Fruit fly (Drosophila melanogaster) whole organism, embryonic: Measurements from ENCODE around the gene Dif.

Experiments
- Asciz ChIP-seq: fragments of 200-800 bp; sonication (Bioruptor generic); optimal IDR thresholded peaks from 2 replicates; lab custom pipeline; 2017; ENCODE audit warnings: missing biosample characterization, mild to moderate bottlenecking, missing genetic modification characterization, missing genetic modification reagents
- Awh ChIP-seq: fragments of 200-800 bp; sonication (Bioruptor generic); IDR thresholded peaks from 2 replicates; pipeline ENCODE4, ENCODE4 v1.3.6; 2022; ENCODE audit warnings: missing biosample characterization, missing genetic modification characterization
- Bgb ChIP-seq: fragments of 200-800 bp; sonication (Bioruptor generic); IDR thresholded peaks from 2 replicates; pipeline ENCODE4 v1.3.6; 2022; ENCODE audit warnings: missing biosample characterization, missing genetic modification characterization; ENCODE audit not compliant: partially characterized antibody
- CG10209 ChIP-seq: fragments of 200-800 bp; sonication (Bioruptor generic); optimal IDR thresholded peaks from 3 replicates; lab custom pipeline; 2017; ENCODE audit warnings: missing biosample characterization, mild to moderate bottlenecking, missing genetic modification characterization, missing genetic modification reagents
- CG10267 ChIP-seq: fragments of 200-800 bp; sonication (Bioruptor generic); optimal IDR thresholded peaks from 2 replicates; lab custom pipeline; 2018; ENCODE audit warnings: missing biosample characterization, mild to moderate bottlenecking, missing genetic modification characterization, moderate library complexity
- CG10462 ChIP-seq: fragments of 200-800 bp; sonication (Bioruptor generic); optimal IDR thresholded peaks from 2 replicates; lab custom pipeline; 2016; ENCODE audit warnings: missing biosample characterization, missing genetic modification characterization
- CG11093 ChIP-seq: fragments of 200-800 bp; sonication (Bioruptor generic); IDR thresholded peaks from 3 replicates; pipeline ENCODE4 v1.3.6; 2022; ENCODE audit warnings: missing biosample characterization, missing genetic modification characterization
- CG11247 ChIP-seq: fragments of 200-800 bp; sonication (Bioruptor generic); IDR thresholded peaks from 2 replicates; pipeline ENCODE4 v1.3.6; 2022; ENCODE audit warnings: missing biosample characterization, missing genetic modification characterization
- CG11560 ChIP-seq: fragments of 200-800 bp; sonication (Bioruptor generic); IDR thresholded peaks from 3 replicates; pipeline ENCODE4 v1.3.6; 2022; ENCODE audit warnings: missing biosample characterization, missing genetic modification characterization
- CG1233 ChIP-seq: fragments of 200-800 bp; sonication (Bioruptor generic); optimal IDR thresholded peaks from 4 replicates; lab custom pipeline; 2018; ENCODE audit warnings: missing biosample characterization, mild to moderate bottlenecking, missing genetic modification characterization
- CG13775 ChIP-seq: fragments of 200-800 bp; sonication (Bioruptor generic); optimal IDR thresholded peaks from 3 replicates; lab custom pipeline; 2017; ENCODE audit warnings: missing biosample characterization, mild to moderate bottlenecking, missing genetic modification characterization
- CG14860 ChIP-seq: fragments of 200-800 bp; sonication (Bioruptor generic); IDR thresholded peaks from 3 replicates; pipeline ENCODE4 v1.3.6; 2022; ENCODE audit warnings: missing biosample characterization, missing genetic modification characterization; ENCODE audit not compliant: partially characterized antibody
- CG15479 ChIP-seq: fragments of 200-800 bp; sonication (Bioruptor generic); optimal IDR thresholded peaks from 3 replicates; lab custom pipeline; 2019; ENCODE audit warnings: missing biosample characterization, mild to moderate bottlenecking, missing genetic modification characterization, moderate library complexity
- CG1603 ChIP-seq: fragments of 200-800 bp; sonication (Bioruptor generic); optimal IDR thresholded peaks from 2 replicates; lab custom pipeline; 2019; ENCODE audit warnings: missing biosample characterization, mild to moderate bottlenecking, missing genetic modification characterization, moderate library complexity
- CG1647 ChIP-seq: fragments of 200-800 bp; sonication (Bioruptor generic); optimal IDR thresholded peaks from 3 replicates; lab custom pipeline; 2016; ENCODE audit warnings: missing biosample characterization, missing genetic modification characterization
- CG2678 ChIP-seq: fragments of 200-800 bp; sonication (Bioruptor generic); optimal IDR thresholded peaks from 3 replicates; lab custom pipeline; 2019; ENCODE audit warnings: missing biosample characterization, mild to moderate bottlenecking, missing genetic modification characterization, moderate library complexity
- CG7928 ChIP-seq: fragments of 200-800 bp; sonication (Bioruptor generic); optimal IDR thresholded peaks from 2 replicates; lab custom pipeline; 2017; ENCODE audit warnings: missing biosample characterization, mild to moderate bottlenecking, missing genetic modification characterization
- Chrac-16 ChIP-seq: fragments of 200-800 bp; sonication (Bioruptor generic); optimal IDR thresholded peaks from 3 replicates; lab custom pipeline; 2016; ENCODE audit warnings: missing biosample characterization, missing genetic modification characterization
- Deaf1 ChIP-seq: fragments of 200-800 bp; optimal IDR thresholded peaks from 3 replicates; lab custom pipeline; 2019; ENCODE audit warnings: missing biosample characterization, mild to moderate bottlenecking, missing genetic modification characterization, moderate library complexity
- Dll ChIP-seq: fragments of 200-800 bp; sonication (Bioruptor generic); IDR thresholded peaks from 4 replicates; pipeline ENCODE4 v1.3.6; 2022; ENCODE audit warnings: missing biosample characterization, missing genetic modification characterization; ENCODE audit not compliant: partially characterized antibody
- Hey ChIP-seq: fragments of 200-800 bp; sonication (Bioruptor generic); optimal IDR thresholded peaks from 3 replicates; lab custom pipeline; 2018; ENCODE audit warnings: missing biosample characterization, mild to moderate bottlenecking, missing genetic modification characterization
- HmgZ ChIP-seq: fragments of 200-800 bp; sonication (Bioruptor generic); optimal IDR thresholded peaks from 2 replicates; lab custom pipeline; 2018; ENCODE audit warnings: missing biosample characterization, mild to moderate bottlenecking, missing genetic modification characterization
- Myb ChIP-seq: fragments of 200-800 bp; sonication (Bioruptor generic); optimal IDR thresholded peaks from 2 replicates; lab custom pipeline; 2016; ENCODE audit warnings: missing biosample characterization, missing genetic modification characterization
- Nf-YB ChIP-seq: fragments of 200-800 bp; sonication (Bioruptor generic); optimal IDR thresholded peaks from 3 replicates; lab custom pipeline; 2019; ENCODE audit warnings: missing biosample characterization, mild to moderate bottlenecking, missing genetic modification characterization, moderate library complexity
- NfI ChIP-seq: fragments of 200-800 bp; sonication (Bioruptor generic); optimal IDR thresholded peaks from 3 replicates; lab custom pipeline; 2018; ENCODE audit warnings: missing biosample characterization, mild to moderate bottlenecking, missing genetic modification characterization, moderate library complexity
- PHDP ChIP-seq: fragments of 200-800 bp; sonication (Bioruptor generic); optimal IDR thresholded peaks from 3 replicates; lab custom pipeline; 2018; ENCODE audit warnings: missing biosample characterization, mild to moderate bottlenecking, missing genetic modification characterization, moderate library complexity
- Ravus ChIP-seq: fragments of 200-800 bp; sonication (Bioruptor generic); IDR thresholded peaks from 2 replicates; pipeline ENCODE4 v1.3.6; 2022; ENCODE audit warnings: missing biosample characterization, missing genetic modification characterization
- Scr ChIP-seq: fragments of 200-800 bp; sonication (Bioruptor generic); IDR thresholded peaks from 2 replicates; pipeline ENCODE4 v1.3.6; 2022; ENCODE audit warnings: missing biosample characterization, missing genetic modification characterization; ENCODE audit not compliant: partially characterized antibody
- Sry-δ ChIP-seq: fragments of 200-800 bp; sonication (Bioruptor generic); optimal IDR thresholded peaks from 2 replicates; lab custom pipeline; 2016; ENCODE audit warnings: missing biosample characterization, missing genetic modification characterization
- ab ChIP-seq: fragments of 200-800 bp; sonication (Bioruptor generic); optimal IDR thresholded peaks from 2 replicates; lab custom pipeline; 2016; ENCODE audit warnings: missing biosample characterization, missing genetic modification characterization
- ap ChIP-seq: fragments of 200-800 bp; sonication (Bioruptor generic); IDR thresholded peaks from 2 replicates; pipeline ENCODE4 v1.3.6; 2022; ENCODE audit warnings: missing biosample characterization, missing genetic modification characterization
- ato ChIP-seq: fragments of 200-800 bp; sonication (Bioruptor generic); IDR thresholded peaks from 2 replicates; pipeline ENCODE4 v1.3.6; 2022; ENCODE audit warnings: missing biosample characterization, missing genetic modification characterization; ENCODE audit not compliant: partially characterized antibody
- bbx ChIP-seq: fragments of 200-800 bp; sonication (Bioruptor generic); IDR thresholded peaks from 2 replicates; pipeline ENCODE4 v1.3.6; 2022; ENCODE audit warnings: missing biosample characterization, missing genetic modification characterization; ENCODE audit not compliant: partially characterized antibody
- cas ChIP-seq: fragments of 200-800 bp; sonication (Bioruptor generic); IDR thresholded peaks from 2 replicates; pipeline ENCODE4 v1.3.6; 2022; ENCODE audit warnings: missing biosample characterization, missing genetic modification characterization
- ci ChIP-seq: fragments of 200-800 bp; sonication (Bioruptor generic); IDR thresholded peaks from 3 replicates; pipeline ENCODE4 v1.3.6; 2022; ENCODE audit warnings: missing biosample characterization, missing genetic modification characterization
- crc ChIP-seq: fragments of 200-800 bp; sonication (Bioruptor generic); optimal IDR thresholded peaks from 2 replicates; lab custom pipeline; 2016; ENCODE audit warnings: missing biosample characterization, missing genetic modification characterization
- grn ChIP-seq: fragments of 200-800 bp; sonication (Bioruptor generic); optimal IDR thresholded peaks from 3 replicates; lab custom pipeline; 2017; ENCODE audit warnings: missing biosample characterization, missing genetic modification characterization
- kah ChIP-seq: fragments of 200-800 bp; sonication (Bioruptor generic); optimal IDR thresholded peaks from 2 replicates; lab custom pipeline; 2018; ENCODE audit warnings: missing biosample characterization, mild to moderate bottlenecking, missing genetic modification characterization
- knrl ChIP-seq: fragments of 200-800 bp; sonication (Bioruptor generic); IDR thresholded peaks from 3 replicates; pipeline ENCODE4 v1.3.6; 2022; ENCODE audit warnings: missing biosample characterization, missing genetic modification characterization; ENCODE audit not compliant: partially characterized antibody
- lov ChIP-seq, 2 experiments: fragments of 200-800 bp in 1 of 2; fragments of >200 bp in 1 of 2; sonication (Bioruptor generic) in 1 of 2; IDR thresholded peaks in 1 of 2; optimal IDR thresholded peaks in 1 of 2; 2 replicates in 1 of 2; 3 replicates in 1 of 2; pipeline versions ENCODE4 v1.3.6 to Lab custom; 2017 to 2022; ENCODE audit warnings: missing biosample characterization in 1 of 2, missing genetic modification characterization in 1 of 2
- nerfin-1 ChIP-seq: fragments of 200-800 bp; sonication (Bioruptor generic); optimal IDR thresholded peaks from 3 replicates; lab custom pipeline; 2019; ENCODE audit warnings: missing biosample characterization, mild to moderate bottlenecking, missing genetic modification characterization, moderate library complexity
- prd ChIP-seq, 3 experiments: fragments of >200 bp in 2 of 3; fragments of 200-800 bp in 1 of 3; sonication (Bioruptor generic) in 1 of 3; optimal IDR thresholded peaks in 2 of 3; IDR thresholded peaks in 1 of 3; 2 replicates in 2 of 3; 3 replicates in 1 of 3; pipeline versions ENCODE4 v1.3.6 to Lab custom; 2017 to 2022; ENCODE audit warnings: missing biosample characterization in 1 of 3, missing genetic modification characterization in 1 of 3
- sens ChIP-seq: fragments of 200-800 bp; sonication (Bioruptor generic); peaks from one replicate; lab custom pipeline; 2016; ENCODE audit warnings: missing biosample characterization, missing genetic modification characterization
- so ChIP-seq: fragments of 200-800 bp; sonication (Bioruptor generic); IDR thresholded peaks from 3 replicates; pipeline ENCODE4 v1.3.6; 2022; ENCODE audit warnings: missing biosample characterization, missing genetic modification characterization
- toy ChIP-seq: fragments of 200-800 bp; sonication (Bioruptor generic); IDR thresholded peaks from 2 replicates; pipeline ENCODE4 v1.3.6; 2022; ENCODE audit warnings: missing biosample characterization, missing genetic modification characterization
- trem ChIP-seq: fragments of 200-800 bp; optimal IDR thresholded peaks from 3 replicates; lab custom pipeline; 2019; ENCODE audit warnings: missing biosample characterization, mild to moderate bottlenecking, missing genetic modification characterization, moderate library complexity
- zfh2 ChIP-seq: fragments of 200-800 bp; sonication (Bioruptor generic); optimal IDR thresholded peaks from 2 replicates; lab custom pipeline; 2016; ENCODE audit warnings: missing biosample characterization, missing genetic modification characterization

The Dif gene

DNA sequence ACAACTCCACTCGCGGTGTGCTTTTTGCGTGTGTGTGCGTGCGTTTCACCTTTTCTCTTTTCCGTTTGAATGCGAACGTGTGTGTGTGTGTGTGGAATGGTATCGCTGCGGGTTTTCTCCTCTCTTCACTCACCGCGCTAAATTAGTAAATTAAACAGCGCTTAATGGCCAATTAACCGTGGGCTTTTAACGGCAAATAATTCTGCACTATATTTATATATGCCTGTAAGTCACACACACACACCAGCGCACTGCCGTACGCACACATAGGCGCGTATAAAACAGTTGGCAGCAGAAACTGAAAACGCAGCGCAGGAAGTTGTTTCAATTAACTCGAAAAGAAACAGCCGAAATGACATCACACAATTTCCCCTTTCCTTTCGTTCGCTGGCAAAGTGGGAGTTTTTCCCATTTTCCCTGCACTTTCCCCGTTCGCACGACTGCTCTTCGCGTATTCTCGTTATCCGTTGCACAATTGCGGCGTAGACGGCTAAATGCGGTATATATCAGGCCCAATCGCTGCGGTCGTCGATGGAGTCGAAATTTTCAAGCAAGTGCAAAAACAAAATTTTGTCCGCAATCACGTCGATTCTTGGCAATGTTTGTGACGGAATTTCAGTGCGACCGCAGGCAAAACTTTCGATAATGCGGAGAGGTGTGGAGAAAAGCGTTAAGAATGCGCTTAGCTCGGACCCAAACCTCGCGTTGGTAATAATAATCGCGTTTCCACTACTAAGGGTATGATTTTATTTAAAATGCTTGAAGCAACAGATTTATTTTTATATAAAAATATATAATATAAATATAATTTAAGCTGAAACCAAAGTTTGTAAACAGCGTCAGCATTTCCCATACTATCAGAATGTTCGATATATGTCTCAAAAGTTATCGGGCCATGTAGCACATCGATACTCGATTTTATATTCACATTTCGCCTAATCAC lies 39.9 kb upstream of the Dif start, which contains the start of gene BicD (continued):
- TF ChIP-seq Bgb (GFP tag; lab: Robert Waterston, UW) = peak; percentile 56
- TF ChIP-seq Nf-YB (GFP tag; lab: Kevin White, UChicago) = no peak
- TF ChIP-seq cas = no peak
- peak; percentile 56 for TF ChIP-seq Sry-δ (GFP tag; lab: Kevin White, UChicago)
- TF ChIP-seq CG11247 (GFP tag; lab: Robert Waterston, UW) = no peak
- no peak for TF ChIP-seq NfI
- TF ChIP-seq knrl = peak; percentile 73
- no peak for TF ChIP-seq CG1647 (GFP tag; lab: Kevin White, UChicago)
- TF ChIP-seq nerfin-1 (tag; lab: Kevin White, UChicago) = peak; percentile 99
- peak; percentile 73 for TF ChIP-seq HmgZ (tag; lab: Kevin White, UChicago)
- no peak for TF ChIP-seq zfh2 (GFP tag; lab: Kevin White, UChicago)
- no peak for TF ChIP-seq Chrac-16 (GFP tag; lab: Kevin White, UChicago)
- TF ChIP-seq CG13775 (GFP tag; lab: Kevin White, UChicago) = no peak
- no peak for TF ChIP-seq CG10462 (GFP tag; lab: Kevin White, UChicago)
- no peak for TF ChIP-seq CG11093 (GFP tag; lab: Robert Waterston, UW)
- TF ChIP-seq CG11560 (tag; lab: Robert Waterston, UW) = peak; percentile 97
- no peak for TF ChIP-seq ab (GFP tag; lab: Kevin White, UChicago)
- no peak for TF ChIP-seq lov (optimal IDR thresholded peaks at IDR 0.05; lab: Kevin White, UChicago)
- TF ChIP-seq lov (GFP tag; IDR thresholded peaks at IDR 0.05; lab: Robert Waterston, UW) = no peak
- TF ChIP-seq Dll (GFP tag; lab: Robert Waterston, UW) = peak; percentile 78
- TF ChIP-seq Myb (GFP tag; lab: Kevin White, UChicago) = no peak
- TF ChIP-seq prd (optimal IDR thresholded peaks at IDR 0.05; lab: Kevin White, UChicago) = no peak
- TF ChIP-seq prd (GFP tag; IDR thresholded peaks at IDR 0.05; lab: Robert Waterston, UW) = no peak
- no peak for TF ChIP-seq Asciz
- TF ChIP-seq CG7928 (GFP tag; lab: Kevin White, UChicago) = peak; percentile 11
- no peak for TF ChIP-seq CG10209 (GFP tag; lab: Kevin White, UChicago)
- no peak for TF ChIP-seq kah
- TF ChIP-seq ci (GFP tag; lab: Robert Waterston, UW) = no peak
- no peak for TF ChIP-seq CG1233 (GFP tag; lab: Kevin White, UChicago)
- TF ChIP-seq trem (tag; lab: Kevin White, UChicago) = peak; percentile 83
- peak; percentile 69 for TF ChIP-seq CG10267 (tag; lab: Kevin White, UChicago)
- TF ChIP-seq bbx = no peak; the same call in 1 of the 2 replicates
- TF ChIP-seq CG14860 (GFP tag; lab: Robert Waterston, UW) = peak; percentile 54
- TF ChIP-seq sens = peak; percentile 37
- no peak for TF ChIP-seq so
- TF ChIP-seq toy (GFP tag; lab: Robert Waterston, UW) = no peak
- TF ChIP-seq CG1603 (tag; lab: Kevin White, UChicago) = peak; percentile 35
- no peak for TF ChIP-seq Ravus (GFP tag; lab: Robert Waterston, UW)
- no peak for TF ChIP-seq grn (GFP tag; lab: Kevin White, UChicago)
- peak; percentile 5 for TF ChIP-seq PHDP
- TF ChIP-seq Awh = no peak
- peak; percentile 70 for TF ChIP-seq Scr (GFP tag; lab: Robert Waterston, UW)
- TF ChIP-seq Deaf1 (tag; lab: Kevin White, UChicago) = peak; percentile 34
- no peak for TF ChIP-seq CG15479 (GFP tag; lab: Kevin White, UChicago)
- TF ChIP-seq crc (GFP tag; lab: Kevin White, UChicago) = no peak
- TF ChIP-seq CG2678 (tag; lab: Kevin White, UChicago) = peak; percentile 29
- TF ChIP-seq Hey (tag; lab: Kevin White, UChicago) = no peak
- no peak for TF ChIP-seq ap
- peak; percentile 32; the same call in 1 of the 2 replicates for TF ChIP-seq ato
